Worm (Caenorhabditis elegans) whole organism, L1 larva: ENCODE results near the gene srg-38.

ENCODE experiments used
- ama-1 ChIP-seq: fragments of 150-350 bp; optimal IDR thresholded peaks from 2 replicates; lab custom pipeline; 2014
- nhr-20 ChIP-seq: sonication (generic microtip); optimal IDR thresholded peaks from 2 replicates; lab custom pipeline; 2016; ENCODE audit warnings: mild to moderate bottlenecking, missing genetic modification characterization, missing compliant biosample characterization
- pqm-1 ChIP-seq: sonication (generic microtip); optimal IDR thresholded peaks from 3 replicates; lab custom pipeline; 2017; ENCODE audit warnings: missing biosample characterization, missing genetic modification characterization
- ztf-4 ChIP-seq: fragments of 150-350 bp; optimal IDR thresholded peaks from 2 replicates; lab custom pipeline; 2014; ENCODE audit warnings: missing biosample characterization, missing genetic modification characterization

- no peak for TF ChIP-seq ztf-4 (tag; lab: Kevin White, UChicago)
- no peak for TF ChIP-seq nhr-20
- TF ChIP-seq pqm-1 (tag; lab: Kevin White, UChicago): no peak
- TF ChIP-seq ama-1 (lab: Kevin White, UChicago): no peak
These were observed 27.5 kb upstream of the srg-38 start, which contains the start of gene cnc-10 for ce11 chrV:11182925-11183324.
